Fruit fly (Drosophila melanogaster) whole organism: Measurements from ENCODE around the gene Hr96.

Source experiments
- CG8478 ChIP-seq: fragments of >200 bp; optimal IDR thresholded peaks from 2 replicates; lab custom pipeline; 2018; ENCODE audit warnings: inconsistent platforms
- Dll ChIP-seq: fragments of >200 bp; optimal IDR thresholded peaks from 2 replicates; lab custom pipeline; 2017
- EcR ChIP-seq, 2 experiments: fragments of >200 bp; optimal IDR thresholded peaks; 2 replicates each; lab custom pipeline; 2017; ENCODE audit warnings: missing biosample characterization in 2 of 2, missing genetic modification characterization in 2 of 2, missing genetic modification reagents in 2 of 2
- pan ChIP-seq: fragments of >200 bp; optimal IDR thresholded peaks from 2 replicates; lab custom pipeline; 2017
- psq ChIP-seq: fragments of >200 bp; optimal IDR thresholded peaks from 2 replicates; lab custom pipeline; 2017
- usp ChIP-seq: fragments of >200 bp; optimal IDR thresholded peaks from 2 replicates; lab custom pipeline; 2017; ENCODE audit warnings: missing biosample characterization, missing genetic modification characterization, mixed read lengths

The Hr96 gene

DNA sequence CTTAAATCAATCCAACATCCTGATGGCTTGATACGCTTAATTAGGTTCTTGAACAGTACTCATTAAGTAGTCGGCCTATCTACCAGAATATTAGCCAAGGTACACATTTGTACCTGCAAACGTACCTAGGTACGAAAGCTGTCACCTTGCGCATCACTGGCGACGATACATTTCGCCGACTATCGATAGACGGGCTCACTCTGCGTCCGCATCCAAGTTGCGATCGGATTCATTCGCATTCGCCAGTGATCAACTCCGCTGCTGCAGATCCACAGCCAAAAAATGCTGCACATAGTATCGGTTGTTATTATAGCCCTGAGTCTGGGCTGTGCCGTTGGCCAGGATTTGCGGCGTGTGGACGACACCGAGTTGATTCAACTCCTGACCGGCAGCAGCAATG lies 22.5 kb downstream of the Hr96 start, which contains the start of gene CG11790:
CG11790 (plus strand) TSS at position 203 of the 400 bp plus-strand sequence.
- TF ChIP-seq Dll (lab: Kevin White, UChicago) (no peak), pan (lab: Kevin White, UChicago) (no peak), CG8478 (lab: Kevin White, UChicago) (no peak), usp (GFP tag; lab: Kevin White, UChicago) (no peak)

DNA sequence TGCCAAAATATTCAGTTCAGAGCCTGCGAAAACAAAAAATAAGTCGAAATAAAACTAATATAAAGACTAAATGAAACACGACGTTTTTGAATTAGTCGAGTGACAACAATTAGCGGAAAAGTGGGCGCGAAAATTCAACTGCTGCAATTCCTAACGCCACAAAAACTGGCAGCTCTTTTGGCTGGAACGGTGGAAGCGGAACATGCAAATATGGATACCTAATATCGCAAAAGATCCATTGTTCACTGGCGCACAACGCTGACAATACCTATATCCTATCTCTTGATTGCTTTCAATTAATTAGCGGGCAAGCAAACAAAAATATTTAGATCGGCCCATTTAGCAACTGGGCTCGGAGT lies 24.3 kb downstream of the Hr96 start, which contains the start of gene CG11791:
CG11791 (plus strand) TSS at position 234 of the 359 bp plus-strand sequence.
- TF ChIP-seq psq (lab: Kevin White, UChicago) = no peak
- TF ChIP-seq EcR (GFP tag; optimal IDR thresholded peaks at IDR 0.05; lab: Kevin White, UChicago) = no peak
- TF ChIP-seq usp (GFP tag; lab: Kevin White, UChicago) = no peak
- TF ChIP-seq CG8478 (lab: Kevin White, UChicago) = no peak
- no peak for TF ChIP-seq pan (lab: Kevin White, UChicago)
- TF ChIP-seq Dll (lab: Kevin White, UChicago) = no peak

DNA sequence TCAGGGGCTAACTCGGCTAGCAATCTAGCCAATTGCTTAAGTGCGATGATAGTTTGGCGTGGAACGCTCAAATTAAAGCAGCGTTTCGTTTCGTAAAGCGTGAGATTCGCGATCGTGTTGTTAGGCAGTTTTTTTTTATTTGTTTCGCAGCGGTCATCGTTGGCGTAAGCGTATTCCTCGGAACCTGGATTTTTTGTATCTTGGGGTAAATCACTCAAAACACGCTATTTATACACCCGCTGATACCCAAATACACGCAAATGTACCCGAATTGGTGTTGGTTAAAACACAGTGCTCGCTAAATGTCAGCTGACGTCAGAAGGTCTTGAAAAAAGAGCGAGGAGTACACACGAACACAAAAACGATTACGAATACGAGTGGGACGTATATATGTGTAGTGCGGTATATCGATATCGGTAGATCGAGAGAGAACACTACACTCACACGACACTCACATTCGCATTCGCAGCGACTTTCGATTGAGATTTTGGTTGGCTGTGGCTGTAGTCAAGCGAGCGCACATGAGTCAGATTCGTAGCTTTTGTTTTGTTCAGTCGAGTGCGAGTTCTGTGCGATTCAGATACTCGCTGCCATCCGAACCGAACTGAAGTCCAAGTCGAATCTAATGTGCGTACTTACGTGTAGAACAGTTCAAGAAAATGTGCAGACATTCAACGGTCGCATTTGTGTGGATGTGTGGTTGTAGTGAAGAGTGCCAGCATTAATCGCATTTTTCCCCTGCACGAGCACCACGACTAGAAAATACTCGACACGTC lies 24.9 kb downstream of the Hr96 start:
- TF ChIP-seq usp (GFP tag; lab: Kevin White, UChicago) (no peak), psq (lab: Kevin White, UChicago) (no peak), CG8478 (lab: Kevin White, UChicago) (no peak), pan (lab: Kevin White, UChicago) (no peak), Dll (lab: Kevin White, UChicago) (no peak), EcR (GFP tag; optimal IDR thresholded peaks at IDR 0.05; lab: Kevin White, UChicago) (no peak)

DNA sequence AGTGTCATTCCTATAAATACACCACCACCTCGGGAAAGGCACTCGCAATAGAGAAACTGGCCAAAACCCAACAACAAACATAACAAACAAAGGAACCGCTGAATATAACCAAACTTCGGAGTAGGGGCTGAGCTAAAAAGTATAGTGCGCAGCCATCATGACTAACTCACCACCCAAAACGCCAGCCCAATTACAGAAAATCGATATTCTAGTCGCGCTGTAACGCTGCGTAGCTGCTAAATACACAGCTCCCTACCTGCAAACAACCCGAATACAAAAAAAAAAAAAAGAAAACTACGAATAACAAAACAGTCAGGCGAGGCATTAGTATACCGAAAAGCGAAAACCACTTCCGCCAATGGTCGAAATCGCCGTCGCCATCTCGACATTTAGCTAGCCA lies 25.6 kb downstream of the Hr96 start:
- TF ChIP-seq CG8478 (lab: Kevin White, UChicago) (no peak), pan (lab: Kevin White, UChicago) (no peak), EcR (GFP tag; optimal IDR thresholded peaks at IDR 0.05; lab: Kevin White, UChicago) (no peak), usp (GFP tag; lab: Kevin White, UChicago) (no peak), psq (lab: Kevin White, UChicago) (no peak), Dll (lab: Kevin White, UChicago) (no peak)

DNA sequence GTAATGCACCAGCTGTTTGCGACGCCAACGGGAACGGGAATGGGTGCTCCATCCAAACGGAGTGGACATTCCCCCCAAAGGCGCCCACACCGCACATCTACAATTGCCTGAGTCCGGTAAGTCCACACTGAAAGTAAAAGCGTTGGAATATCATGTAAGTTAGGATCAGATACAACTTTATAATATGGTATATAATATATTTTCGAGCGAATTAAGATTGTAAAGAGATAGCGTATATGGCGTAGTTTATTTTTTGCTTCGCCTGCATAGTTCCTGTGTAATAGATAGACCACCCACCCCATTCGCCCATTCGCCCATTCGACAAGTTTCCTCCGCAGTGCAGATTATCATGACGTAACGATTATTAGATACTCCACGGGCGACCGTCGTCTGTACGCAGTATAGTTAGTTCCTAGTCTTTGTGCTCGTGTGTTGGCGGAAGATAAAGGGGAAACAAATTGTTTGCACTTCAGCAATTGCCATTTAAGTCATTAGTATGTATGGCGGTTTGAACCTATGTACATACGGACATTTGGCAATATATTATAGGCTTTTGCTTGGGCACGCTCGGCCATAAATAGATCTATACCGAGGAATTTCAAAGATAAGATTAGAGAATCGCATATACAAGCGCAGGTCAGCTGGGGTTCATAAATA lies 26.5 kb downstream of the Hr96 start:
- TF ChIP-seq CG8478 (lab: Kevin White, UChicago) = no peak
- no peak for TF ChIP-seq EcR (GFP tag; optimal IDR thresholded peaks at IDR 0.05; lab: Kevin White, UChicago)
- no peak for TF ChIP-seq Dll (lab: Kevin White, UChicago)
- no peak for TF ChIP-seq pan (lab: Kevin White, UChicago)
- TF ChIP-seq psq (lab: Kevin White, UChicago) = no peak
- no peak for TF ChIP-seq usp (GFP tag; lab: Kevin White, UChicago)

DNA sequence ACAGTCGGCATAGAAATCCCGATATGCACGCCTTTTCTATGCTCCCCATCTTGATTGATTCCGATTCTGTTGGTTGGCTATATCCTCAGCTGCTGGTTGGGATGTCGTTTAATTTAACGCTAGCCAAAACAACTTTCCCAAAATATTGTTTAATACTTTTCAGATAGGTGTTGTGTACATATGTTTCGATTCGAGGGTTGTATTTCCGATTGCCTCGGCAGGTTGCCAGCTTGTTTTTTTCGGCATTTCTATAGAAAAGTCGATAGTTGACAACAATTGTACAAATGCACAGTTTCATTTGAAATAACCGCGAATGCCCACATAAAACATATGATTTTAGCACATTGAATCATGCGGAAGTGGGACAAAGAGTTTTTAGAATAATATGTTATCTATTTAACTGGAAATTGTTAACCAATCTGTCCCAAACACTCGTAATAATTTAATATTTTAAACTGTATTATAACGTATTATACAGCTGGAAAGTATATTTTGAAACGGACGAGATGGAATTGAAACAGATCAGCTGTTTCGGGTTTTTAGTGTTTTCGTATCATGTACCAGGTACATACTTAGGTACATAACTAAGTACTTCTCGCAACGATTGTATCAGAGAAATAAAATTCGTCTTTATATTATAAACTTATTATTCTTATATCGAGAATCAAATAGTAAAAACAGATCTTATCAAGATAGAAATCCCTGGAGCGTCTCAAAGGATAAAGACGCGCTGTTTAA lies 29.6 kb downstream of the Hr96 start, which contains the start of gene CG31109:
CG31109 (minus strand) TSS at position 203 of the 738 bp plus-strand sequence.
- no peak for TF ChIP-seq CG8478 (lab: Kevin White, UChicago)
- TF ChIP-seq EcR (GFP tag; optimal IDR thresholded peaks at IDR 0.05; lab: Kevin White, UChicago) = no peak
- TF ChIP-seq Dll (lab: Kevin White, UChicago) = no peak
- TF ChIP-seq pan (lab: Kevin White, UChicago) = no peak
- TF ChIP-seq psq (lab: Kevin White, UChicago) = no peak
- TF ChIP-seq usp (GFP tag; lab: Kevin White, UChicago) = no peak

DNA sequence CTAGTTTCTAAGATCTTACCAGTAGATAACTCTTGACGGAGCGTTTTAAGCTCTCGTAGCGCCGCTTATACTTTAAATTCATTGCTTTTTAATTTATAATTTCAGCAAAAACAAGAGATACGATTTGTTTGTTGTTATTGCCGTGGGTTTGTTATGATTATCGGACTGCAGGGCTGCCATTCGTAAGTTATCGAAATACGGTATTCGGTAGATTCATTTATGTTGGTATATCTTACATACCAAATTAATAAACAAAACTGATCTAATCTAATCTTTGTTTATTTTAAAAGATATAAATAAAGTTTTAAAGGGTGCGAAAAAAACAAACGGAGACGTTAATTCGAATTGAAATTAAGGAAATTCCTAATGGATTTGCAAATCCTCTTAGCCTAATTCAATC lies 31.0 kb downstream of the Hr96 start, which contains the start of the genes CG31111 and stac:
CG31111 (minus strand) TSS at position 162 of the 400 bp plus-strand sequence.
stac (plus strand) TSS at position 271 of the 400 bp plus-strand sequence.
- TF ChIP-seq psq (lab: Kevin White, UChicago) = no peak
- TF ChIP-seq pan (lab: Kevin White, UChicago) = no peak
- TF ChIP-seq CG8478 (lab: Kevin White, UChicago) = no peak
- no peak for TF ChIP-seq EcR (GFP tag; optimal IDR thresholded peaks at IDR 0.05; lab: Kevin White, UChicago)
- TF ChIP-seq usp (GFP tag; lab: Kevin White, UChicago) = no peak
- TF ChIP-seq Dll (lab: Kevin White, UChicago) = no peak

DNA sequence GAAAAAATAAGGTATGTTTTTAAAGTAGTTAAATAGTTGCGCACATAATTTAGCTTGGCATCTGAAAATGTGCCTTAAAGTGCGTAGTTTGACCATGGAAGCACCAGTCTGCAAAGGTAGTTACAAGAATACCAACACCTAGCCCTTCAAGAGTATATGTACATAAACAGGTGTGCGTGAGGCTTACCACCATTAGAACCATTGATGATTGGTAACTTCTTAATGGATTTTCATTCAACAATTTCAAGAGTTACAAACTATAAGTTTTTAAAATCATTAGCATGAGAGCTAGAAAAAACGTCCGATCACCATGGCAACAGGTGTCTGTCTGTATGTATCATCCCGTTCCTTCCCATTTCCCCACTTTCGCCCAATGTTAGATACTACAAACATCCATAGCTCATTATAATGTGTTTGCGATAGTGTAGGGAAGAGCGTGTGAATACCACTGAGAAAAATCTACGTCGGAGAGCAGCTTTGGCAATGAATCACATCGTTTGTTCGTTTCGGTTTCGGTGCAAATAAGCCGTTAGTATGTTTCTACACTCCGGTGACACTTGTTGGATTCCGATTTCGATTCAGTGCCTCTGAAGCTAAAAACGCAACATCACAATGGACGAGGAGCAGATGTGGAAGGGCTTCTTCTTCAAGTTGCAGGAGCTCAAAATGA lies 31.6 kb downstream of the Hr96 start:
- TF ChIP-seq Dll (lab: Kevin White, UChicago) (no peak), psq (lab: Kevin White, UChicago) (no peak), EcR (GFP tag; optimal IDR thresholded peaks at IDR 0.05; lab: Kevin White, UChicago) (no peak), pan (lab: Kevin White, UChicago) (no peak), usp (GFP tag; lab: Kevin White, UChicago) (no peak), CG8478 (lab: Kevin White, UChicago) (no peak)

DNA sequence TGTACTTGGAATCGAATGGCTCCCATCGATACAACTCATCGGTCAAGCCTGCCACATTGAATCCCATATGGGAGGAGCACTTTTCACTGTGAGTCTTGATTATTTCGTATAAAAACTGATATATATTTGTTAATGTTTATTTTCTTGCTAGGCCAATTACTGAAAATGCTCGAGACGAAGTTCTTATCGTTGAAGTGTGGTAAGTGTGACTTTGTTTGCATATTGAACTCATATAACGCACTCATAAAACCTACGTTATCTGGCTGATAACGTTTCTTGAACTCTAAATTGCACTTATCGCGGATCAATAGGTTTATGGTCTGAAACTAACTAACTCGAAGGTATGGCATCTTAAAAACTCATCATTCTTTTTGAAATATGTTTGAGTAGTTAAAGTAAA lies 35.4 kb downstream of the Hr96 start:
- TF ChIP-seq pan (lab: Kevin White, UChicago) (no peak), CG8478 (lab: Kevin White, UChicago) (no peak), EcR (GFP tag; optimal IDR thresholded peaks at IDR 0.05; lab: Kevin White, UChicago) (no peak), psq (lab: Kevin White, UChicago) (no peak), usp (GFP tag; lab: Kevin White, UChicago) (no peak), Dll (lab: Kevin White, UChicago) (no peak)
